Worm (Caenorhabditis elegans): Measurements from ENCODE around the gene dod-24.

ce11 chrIV:12901602-12902001, 39.6 kb downstream of the dod-24 start:
- TF ChIP-seq him-1 (tag; optimal IDR thresholded peaks at IDR 0.05): no peak
- TF ChIP-seq dao-5 (tag; optimal IDR thresholded peaks at IDR 0.05): no peak
- TF ChIP-seq W03F9.2 (tag; optimal IDR thresholded peaks at IDR 0.05): no peak
